Worm (Caenorhabditis elegans) whole organism, midembryonic: ENCODE results near the gene slfl-5.

ENCODE experiments used
- T22C8.4 ChIP-seq: fragments of 200-800 bp; sonication (Bioruptor generic); IDR thresholded peaks from 2 replicates; pipeline ENCODE4 v1.3.6; 2022; ENCODE audit warnings: missing genetic modification characterization, missing compliant biosample characterization
- klf-2 ChIP-seq: fragments of 200-800 bp; sonication (Bioruptor generic); conservative IDR thresholded peaks from 2 replicates; pipeline ENCODE4 v1.3.6; 2022; ENCODE audit warnings: missing genetic modification reagents, missing genetic modification characterization, missing compliant biosample characterization
- med-1 ChIP-seq: sonication (generic microtip); optimal IDR thresholded peaks from 2 replicates; lab custom pipeline; 2017; ENCODE audit warnings: missing genetic modification characterization, mild to moderate bottlenecking, missing compliant biosample characterization, antibody characterized with exemption, missing genetic modification reagents; ENCODE audit not compliant: insufficient read depth

DNA sequence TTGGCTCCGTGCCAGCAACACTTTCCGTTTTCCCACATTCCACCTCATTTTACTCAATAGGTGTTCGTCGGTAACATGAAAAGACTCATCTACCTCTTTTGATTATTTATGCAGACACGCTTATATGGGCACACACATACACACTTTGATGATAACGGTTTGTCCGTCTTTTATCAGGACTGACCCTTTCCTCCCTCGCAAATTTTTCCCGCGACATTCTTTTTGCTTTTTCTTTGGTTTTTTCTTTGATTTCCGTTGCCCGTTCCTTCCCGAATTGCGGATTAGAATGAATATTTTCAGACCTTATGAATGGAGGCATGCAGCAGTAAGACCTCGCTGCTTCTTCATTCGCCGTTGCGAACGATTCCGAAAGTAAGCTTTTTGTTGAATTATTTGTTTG, 31.8 kb downstream of the slfl-5 start, which contains the start of gene vab-8:
- TF ChIP-seq med-1 (GFP tag; lab: Kevin White, UChicago): no peak
- no peak for TF ChIP-seq klf-2 (GFP tag; lab: Robert Waterston, UW)
- no peak for TF ChIP-seq T22C8.4
